Worm (Caenorhabditis elegans) whole organism, L4/young adult: Measurements from ENCODE around the gene F45E12.6.

ENCODE experiments used
- W03F9.2 ChIP-seq: fragments of 150-350 bp; optimal IDR thresholded peaks from 2 replicates; lab custom pipeline; 2014; ENCODE audit warnings: missing biosample characterization, missing genetic modification characterization
- dao-5 ChIP-seq: sonication (generic microtip); optimal IDR thresholded peaks from 2 replicates; lab custom pipeline; 2016; ENCODE audit warnings: missing genotype, missing genetic modification characterization, moderate library complexity, missing compliant biosample characterization
- him-1 ChIP-seq: sonication (generic microtip); optimal IDR thresholded peaks from 2 replicates; lab custom pipeline; 2016; ENCODE audit warnings: missing genotype, missing genetic modification reagents, missing genetic modification characterization, missing compliant biosample characterization

ce11 chrII:7353027-7353426 lies 39.0 kb upstream of the F45E12.6 start:
- TF ChIP-seq W03F9.2 = no peak
- TF ChIP-seq dao-5 (tag; lab: Kevin White, UChicago) = no peak
- no peak for TF ChIP-seq him-1 (tag; lab: Kevin White, UChicago)
